Fruit fly (Drosophila melanogaster): Measurements from ENCODE around the gene rtet.

rtet gene

dm6 chr3R:21111964-21112740 lies 3.9 kb downstream of the rtet start (continued):
- TF ChIP-seq ranshi (GFP tag; IDR thresholded peaks at IDR 0.05) (no peak), CG15073 (GFP tag; optimal IDR thresholded peaks at IDR 0.05) (no peak), CG11085 (GFP tag; IDR thresholded peaks at IDR 0.05) (no peak), CG31441 (GFP tag; IDR thresholded peaks at IDR 0.05) (no peak; the same call in 1 of the 2 replicates), lola (GFP tag; optimal IDR thresholded peaks at IDR 0.05) (no peak), run (tag; optimal IDR thresholded peaks at IDR 0.05) (peak; percentile 39), CG3281 (GFP tag; optimal IDR thresholded peaks at IDR 0.05) (peak; percentile 26), eyg (GFP tag; optimal IDR thresholded peaks at IDR 0.05) (no peak), ab (GFP tag; optimal IDR thresholded peaks at IDR 0.05) (no peak), CG2120 (GFP tag; optimal IDR thresholded peaks at IDR 0.05) (peak; percentile 27), CG11456 (GFP tag; IDR thresholded peaks at IDR 0.05) (no peak; the same call in 2 of the 3 replicates), Jarid2 (GFP tag; optimal IDR thresholded peaks at IDR 0.05) (no peak), CG13775 (GFP tag; optimal IDR thresholded peaks at IDR 0.05) (peak; percentile 9), bowl (GFP tag; IDR thresholded peaks at IDR 0.05) (peak; percentile 51; the same call in 1 of the 2 replicates), CG15601 (tag; optimal IDR thresholded peaks at IDR 0.05) (no peak), klu (GFP tag; IDR thresholded peaks at IDR 0.05) (no peak), gfzf (GFP tag; optimal IDR thresholded peaks at IDR 0.05) (no peak), az2 (GFP tag; optimal IDR thresholded peaks at IDR 0.05) (peak; percentile 34), tgo (GFP tag; IDR thresholded peaks at IDR 0.05) (peak; percentile 24; the same call in 1 of the 3 replicates), CG3407 (GFP tag; optimal IDR thresholded peaks at IDR 0.05) (no peak), unpg (GFP tag; optimal IDR thresholded peaks at IDR 0.05) (peak; percentile 24), Atf-2 (GFP tag; optimal IDR thresholded peaks at IDR 0.05) (no peak), Fer2 (tag; optimal IDR thresholded peaks at IDR 0.05) (no peak), Spps (tag; optimal IDR thresholded peaks at IDR 0.05) (no peak), Camta (GFP tag; optimal IDR thresholded peaks at IDR 0.05) (no peak), phol (tag; optimal IDR thresholded peaks at IDR 0.05) (peak; percentile 42), Doc3 (GFP tag; IDR thresholded peaks at IDR 0.05; ENCODE audit: partially characterized antibody) (no peak; the same call in 2 of the 3 replicates), knrl (GFP tag; IDR thresholded peaks at IDR 0.05; ENCODE audit: partially characterized antibody) (no peak), Hsf (GFP tag; optimal IDR thresholded peaks at IDR 0.05) (peak; percentile 20), fd96Cb (tag; optimal IDR thresholded peaks at IDR 0.05) (peak; percentile 28), CG12071 (GFP tag; optimal IDR thresholded peaks at IDR 0.05) (no peak), kah (GFP tag; optimal IDR thresholded peaks at IDR 0.05) (no peak), ham (GFP tag; IDR thresholded peaks at IDR 0.05) (no peak), CG30431 (GFP tag; optimal IDR thresholded peaks at IDR 0.05) (no peak), CG18476 (GFP tag; optimal IDR thresholded peaks at IDR 0.05) (no peak), CG18262 (tag; optimal IDR thresholded peaks at IDR 0.05) (peak; percentile 14), so (GFP tag; IDR thresholded peaks at IDR 0.05) (peak; percentile 51; the same call in 1 of the 3 replicates), Antp (GFP tag; optimal IDR thresholded peaks at IDR 0.05) (peak; percentile 24), BtbVII (GFP tag; optimal IDR thresholded peaks at IDR 0.05) (no peak), Six4 (GFP tag; optimal IDR thresholded peaks at IDR 0.05) (no peak), ewg (GFP tag; optimal IDR thresholded peaks at IDR 0.05) (peak; percentile 14), CG10979 (tag; optimal IDR thresholded peaks at IDR 0.05) (no peak), CG6791 (GFP tag; IDR thresholded peaks at IDR 0.05; ENCODE audit: partially characterized antibody) (0 out of 3 replicates have a peak, but pooled peaks have one; percentile 10), chn (GFP tag; optimal IDR thresholded peaks at IDR 0.05) (peak; percentile 19), Hmr (GFP tag; optimal IDR thresholded peaks at IDR 0.05) (peak; percentile 58), org-1 (GFP tag; optimal IDR thresholded peaks at IDR 0.05) (no peak), CG12236 (GFP tag; optimal IDR thresholded peaks at IDR 0.05) (no peak), H2.0 (GFP tag; IDR thresholded peaks at IDR 0.05) (0 out of 2 replicates have a peak, but pooled peaks have one; percentile 14), CG6854 (GFP tag; optimal IDR thresholded peaks at IDR 0.05) (no peak)
